Fruit fly (Drosophila melanogaster) whole organism: ENCODE data around the gene Fmr1.

ENCODE experiments used
- CG8478 ChIP-seq: fragments of >200 bp; optimal IDR thresholded peaks from 2 replicates; lab custom pipeline; 2018; ENCODE audit warnings: inconsistent platforms
- Dll ChIP-seq: fragments of >200 bp; optimal IDR thresholded peaks from 2 replicates; lab custom pipeline; 2017
- EcR ChIP-seq, 2 experiments: fragments of >200 bp; optimal IDR thresholded peaks; 2 replicates each; lab custom pipeline; 2017; ENCODE audit warnings: missing biosample characterization in 2 of 2, missing genetic modification characterization in 2 of 2, missing genetic modification reagents in 2 of 2
- pan ChIP-seq: fragments of >200 bp; optimal IDR thresholded peaks from 2 replicates; lab custom pipeline; 2017
- usp ChIP-seq: fragments of >200 bp; optimal IDR thresholded peaks from 2 replicates; lab custom pipeline; 2017; ENCODE audit warnings: missing biosample characterization, missing genetic modification characterization, mixed read lengths

DNA sequence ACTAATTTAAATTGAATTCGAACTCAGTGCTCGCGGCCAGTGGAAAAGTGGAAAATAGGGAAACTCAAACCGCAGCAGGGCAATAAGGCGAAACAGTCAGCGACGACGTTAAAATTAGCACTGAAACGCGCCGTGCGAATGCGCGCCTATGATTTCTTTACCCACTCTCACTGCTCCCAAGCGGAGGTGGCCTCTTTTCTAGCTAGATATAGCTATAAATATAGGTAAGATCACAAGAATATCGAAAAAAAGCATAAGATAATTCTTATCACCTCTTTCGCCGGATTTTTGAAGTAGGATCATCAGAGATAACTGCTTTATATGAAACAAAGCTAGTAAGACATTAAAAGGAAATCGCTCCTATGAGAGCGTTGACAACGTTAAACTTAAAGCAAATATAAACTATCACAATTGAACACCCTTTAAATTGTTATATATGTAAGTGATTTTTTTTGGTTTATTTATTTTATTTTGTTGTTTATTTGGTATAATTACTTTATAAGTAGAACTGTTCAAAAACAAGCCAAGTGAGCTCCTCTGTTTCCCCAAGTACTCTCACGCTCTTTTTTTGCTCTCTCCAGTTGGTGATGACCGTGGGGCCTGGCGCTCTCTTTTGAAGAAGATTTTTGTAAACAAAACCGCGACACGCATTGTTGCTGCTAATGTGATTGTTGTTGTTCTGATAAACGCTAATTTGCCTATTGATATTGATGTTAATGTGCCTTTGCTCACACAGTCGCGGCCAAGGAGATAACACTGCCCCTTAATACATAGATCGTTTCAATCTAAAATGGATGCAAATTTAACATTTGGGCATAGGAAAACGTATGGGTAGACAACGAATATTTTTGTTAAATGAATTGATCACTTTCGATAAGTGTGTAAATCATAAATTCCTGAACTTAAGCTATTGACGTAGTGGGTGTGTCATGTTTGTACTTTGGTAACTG, 30.0 kb upstream of the Fmr1 start, which contains the start of gene tws:
- TF ChIP-seq usp (no peak), EcR (GFP tag; optimal IDR thresholded peaks at IDR 0.05; lab: Kevin White, UChicago) (no peak), pan (no peak), CG8478 (lab: Kevin White, UChicago) (no peak), Dll (lab: Kevin White, UChicago) (no peak)
